Worm (Caenorhabditis elegans): Measurements from ENCODE around the gene rgs-7.

Gene rgs-7

ce11 chrX:3534218-3534617 is 8.1 kb upstream of the rgs-7 start:
- TF ChIP-seq F13C5.2 (tag; optimal IDR thresholded peaks at IDR 0.05) (no peak), hmg-4 (GFP tag; optimal IDR thresholded peaks at IDR 0.05) (no peak), tbx-37 (GFP tag; conservative IDR thresholded peaks at IDR 0.05) (no peak), hmbx-1 (tag; optimal IDR thresholded peaks at IDR 0.05) (no peak), B0310.2 (tag; optimal IDR thresholded peaks at IDR 0.05) (no peak), aly-1 (tag; optimal IDR thresholded peaks at IDR 0.05) (no peak), scrt-1 (GFP tag; IDR thresholded peaks at IDR 0.05) (no peak), ceh-36 (tag; optimal IDR thresholded peaks at IDR 0.05) (no peak), tbx-11 (GFP tag; IDR thresholded peaks at IDR 0.05) (no peak), tra-4 (tag; optimal IDR thresholded peaks at IDR 0.05) (no peak), ama-1 (optimal IDR thresholded peaks at IDR 0.05) (no peak)

ce11 chrX:3535505-3535904 is 6.8 kb upstream of the rgs-7 start:
- TF ChIP-seq sea-1 (GFP tag; conservative IDR thresholded peaks at IDR 0.05) (no peak), flt-1 (GFP tag; IDR thresholded peaks at IDR 0.05) (no peak), B0310.2 (tag; optimal IDR thresholded peaks at IDR 0.05) (no peak), ceh-36 (tag; optimal IDR thresholded peaks at IDR 0.05) (no peak), aly-1 (tag; optimal IDR thresholded peaks at IDR 0.05) (no peak), pes-1 (GFP tag; IDR thresholded peaks at IDR 0.05) (no peak), hmbx-1 (tag; optimal IDR thresholded peaks at IDR 0.05) (no peak), scrt-1 (GFP tag; IDR thresholded peaks at IDR 0.05) (no peak), hnd-1 (tag; optimal IDR thresholded peaks at IDR 0.05) (no peak), hmg-4 (GFP tag; optimal IDR thresholded peaks at IDR 0.05) (no peak), ama-1 (optimal IDR thresholded peaks at IDR 0.05) (no peak), tbx-37 (GFP tag; conservative IDR thresholded peaks at IDR 0.05) (no peak), tbx-11 (GFP tag; IDR thresholded peaks at IDR 0.05) (no peak), F13C5.2 (tag; optimal IDR thresholded peaks at IDR 0.05) (no peak), ets-7 (tag; optimal IDR thresholded peaks at IDR 0.05) (no peak), tra-4 (tag; optimal IDR thresholded peaks at IDR 0.05) (no peak), ceh-13 (GFP tag; optimal IDR thresholded peaks at IDR 0.05) (no peak)

ce11 chrX:3536302-3537251 is 5.8 kb upstream of the rgs-7 start:
- TF ChIP-seq scrt-1 (GFP tag; IDR thresholded peaks at IDR 0.05) = no peak
- TF ChIP-seq tbx-11 (GFP tag; IDR thresholded peaks at IDR 0.05) = no peak
- TF ChIP-seq ama-1 (optimal IDR thresholded peaks at IDR 0.05) = no peak
- no peak for TF ChIP-seq hmbx-1 (tag; optimal IDR thresholded peaks at IDR 0.05)
- no peak for TF ChIP-seq ceh-36 (tag; optimal IDR thresholded peaks at IDR 0.05)

- TF ChIP-seq aly-1 (tag; optimal IDR thresholded peaks at IDR 0.05) = no peak
- no peak for TF ChIP-seq tbx-11 (GFP tag; IDR thresholded peaks at IDR 0.05)
- no peak for TF ChIP-seq ama-1 (optimal IDR thresholded peaks at IDR 0.05)
- no peak for TF ChIP-seq ets-7 (tag; optimal IDR thresholded peaks at IDR 0.05)
- TF ChIP-seq ceh-36 (tag; optimal IDR thresholded peaks at IDR 0.05) = no peak
- TF ChIP-seq hmbx-1 (tag; optimal IDR thresholded peaks at IDR 0.05) = no peak
- TF ChIP-seq B0310.2 (tag; optimal IDR thresholded peaks at IDR 0.05) = no peak
- TF ChIP-seq hmg-4 (GFP tag; optimal IDR thresholded peaks at IDR 0.05) = no peak
These were observed 5.0 kb upstream of the rgs-7 start, which contains the start of gene gyg-1 for ce11 chrX:3537335-3537734. gyg-1 (plus strand) TSS chrX:3537635.

ce11 chrX:3538067-3538466 is 4.3 kb upstream of the rgs-7 start:
- TF ChIP-seq ama-1 (optimal IDR thresholded peaks at IDR 0.05) = no peak
- no peak for TF ChIP-seq aly-1 (tag; optimal IDR thresholded peaks at IDR 0.05)
- no peak for TF ChIP-seq scrt-1 (GFP tag; IDR thresholded peaks at IDR 0.05)
- no peak for TF ChIP-seq sea-1 (GFP tag; conservative IDR thresholded peaks at IDR 0.05)
- no peak for TF ChIP-seq tbx-11 (GFP tag; IDR thresholded peaks at IDR 0.05)
- no peak for TF ChIP-seq F13C5.2 (tag; optimal IDR thresholded peaks at IDR 0.05)
- no peak for TF ChIP-seq hmg-4 (GFP tag; optimal IDR thresholded peaks at IDR 0.05)
- TF ChIP-seq B0310.2 (tag; optimal IDR thresholded peaks at IDR 0.05) = no peak
- no peak for TF ChIP-seq ceh-13 (GFP tag; optimal IDR thresholded peaks at IDR 0.05)

- TF ChIP-seq scrt-1 (GFP tag; IDR thresholded peaks at IDR 0.05) (no peak), ama-1 (optimal IDR thresholded peaks at IDR 0.05) (no peak), pes-1 (GFP tag; IDR thresholded peaks at IDR 0.05) (no peak), ceh-13 (GFP tag; optimal IDR thresholded peaks at IDR 0.05) (no peak), hmbx-1 (tag; optimal IDR thresholded peaks at IDR 0.05) (no peak), hmg-4 (GFP tag; optimal IDR thresholded peaks at IDR 0.05) (no peak), tbx-11 (GFP tag; IDR thresholded peaks at IDR 0.05) (no peak), F13C5.2 (tag; optimal IDR thresholded peaks at IDR 0.05) (no peak), flt-1 (GFP tag; IDR thresholded peaks at IDR 0.05) (no peak), ets-7 (tag; optimal IDR thresholded peaks at IDR 0.05) (no peak), tbx-37 (GFP tag; conservative IDR thresholded peaks at IDR 0.05) (no peak)
These were observed 1.5 kb upstream of the rgs-7 start for ce11 chrX:3540861-3541260.

ce11 chrX:3547097-3547496 is 4.8 kb downstream of the rgs-7 start:
- no peak for TF ChIP-seq ets-7 (tag; optimal IDR thresholded peaks at IDR 0.05)

ce11 chrX:3547828-3548227 is 5.5 kb downstream of the rgs-7 start:
- no peak for TF ChIP-seq hnd-1 (tag; optimal IDR thresholded peaks at IDR 0.05)
- no peak for TF ChIP-seq ceh-36 (tag; optimal IDR thresholded peaks at IDR 0.05)
- no peak for TF ChIP-seq hmbx-1 (tag; optimal IDR thresholded peaks at IDR 0.05)
- no peak for TF ChIP-seq aly-1 (tag; optimal IDR thresholded peaks at IDR 0.05)
- TF ChIP-seq tbx-37 (GFP tag; conservative IDR thresholded peaks at IDR 0.05) = no peak
- TF ChIP-seq flt-1 (GFP tag; IDR thresholded peaks at IDR 0.05) = no peak
- TF ChIP-seq ama-1 (optimal IDR thresholded peaks at IDR 0.05) = no peak
- no peak for TF ChIP-seq tbx-11 (GFP tag; IDR thresholded peaks at IDR 0.05)
- no peak for TF ChIP-seq tra-4 (tag; optimal IDR thresholded peaks at IDR 0.05)
- TF ChIP-seq sea-1 (GFP tag; conservative IDR thresholded peaks at IDR 0.05) = no peak

Measured in whole organism, early embryonic.